Worm (Caenorhabditis elegans) whole organism, L2 larva: ENCODE measurements around the gene F36D4.4.
"Not testable (repeated sequence)": the region's sequence is repeated elsewhere in the genome, so short reads cannot be mapped to it uniquely, and the experiment has no call there.

ENCODE experiments used
- C34F6.9 ChIP-seq: fragments of 150-350 bp; optimal IDR thresholded peaks from 2 replicates; lab custom pipeline; 2014; ENCODE audit warnings: missing biosample characterization, missing genetic modification characterization
- R02D3.7 ChIP-seq: fragments of 150-350 bp; optimal IDR thresholded peaks from 2 replicates; lab custom pipeline; 2014; ENCODE audit warnings: missing biosample characterization, missing genetic modification characterization
- ZK546.5 ChIP-seq: sonication (generic microtip); optimal IDR thresholded peaks from 2 replicates; lab custom pipeline; 2017; ENCODE audit warnings: missing biosample characterization, missing genetic modification characterization
- ama-1 ChIP-seq: fragments of 150-350 bp; optimal IDR thresholded peaks from 2 replicates; lab custom pipeline; 2018; ENCODE audit warnings: inconsistent platforms
- blmp-1 ChIP-seq: sonication (generic microtip); optimal IDR thresholded peaks from 2 replicates; lab custom pipeline; 2017; ENCODE audit warnings: missing genetic modification characterization, mild to moderate bottlenecking, missing compliant biosample characterization, antibody characterized with exemption, moderate library complexity; ENCODE audit not compliant: insufficient read depth
- ceh-16 ChIP-seq: fragments of 150-350 bp; optimal IDR thresholded peaks from 2 replicates; lab custom pipeline; 2014; ENCODE audit warnings: missing biosample characterization, missing genetic modification characterization
- crh-2 ChIP-seq: sonication (generic microtip); optimal IDR thresholded peaks from 2 replicates; lab custom pipeline; 2017; ENCODE audit warnings: missing biosample characterization, missing genetic modification characterization
- egl-27 ChIP-seq: sonication (generic microtip); optimal IDR thresholded peaks from 3 replicates; lab custom pipeline; 2017; ENCODE audit warnings: missing biosample characterization, missing genetic modification reagents, missing genetic modification characterization
- elt-3 ChIP-seq: sonication (generic microtip); optimal IDR thresholded peaks from 2 replicates; lab custom pipeline; 2017; ENCODE audit warnings: missing biosample characterization, missing genetic modification characterization
- fos-1 ChIP-seq: fragments of 150-350 bp; optimal IDR thresholded peaks from 2 replicates; lab custom pipeline; 2014; ENCODE audit warnings: missing biosample characterization, missing genetic modification characterization
- lin-11 ChIP-seq: fragments of 150-350 bp; sonication (generic microtip); optimal IDR thresholded peaks from 2 replicates; lab custom pipeline; 2014; ENCODE audit warnings: missing biosample characterization, missing genetic modification characterization, inconsistent platforms, mixed read lengths
- lin-39 ChIP-seq: fragments of 150-350 bp; optimal IDR thresholded peaks from 2 replicates; lab custom pipeline; 2014; ENCODE audit warnings: missing biosample characterization, missing genetic modification reagents, missing genetic modification characterization
- mab-5 ChIP-seq: fragments of 150-350 bp; optimal IDR thresholded peaks from 2 replicates; lab custom pipeline; 2014; ENCODE audit warnings: missing biosample characterization, missing genetic modification characterization
- mdl-1 ChIP-seq, 2 experiments: fragments of 150-350 bp in 1 of 2; sonication (generic microtip) in 1 of 2; optimal IDR thresholded peaks; 2 replicates each; lab custom pipeline; 2017; ENCODE audit warnings: missing biosample characterization in 2 of 2, missing genetic modification characterization in 2 of 2
- nhr-10 ChIP-seq: sonication (generic microtip); optimal IDR thresholded peaks from 2 replicates; lab custom pipeline; 2017; ENCODE audit warnings: missing biosample characterization, missing genetic modification characterization
- nhr-12 ChIP-seq: fragments of 150-350 bp; optimal IDR thresholded peaks from 2 replicates; lab custom pipeline; 2014; ENCODE audit warnings: missing biosample characterization, missing genetic modification characterization
- nhr-129 ChIP-seq: fragments of 150-350 bp; optimal IDR thresholded peaks from 2 replicates; lab custom pipeline; 2014; ENCODE audit warnings: missing biosample characterization, missing genetic modification characterization
- nhr-21 ChIP-seq: fragments of 150-350 bp; optimal IDR thresholded peaks from 2 replicates; lab custom pipeline; 2014; ENCODE audit warnings: missing biosample characterization, missing genetic modification characterization
- nhr-23 ChIP-seq: fragments of 150-350 bp; optimal IDR thresholded peaks from 2 replicates; lab custom pipeline; 2014; ENCODE audit warnings: missing biosample characterization, missing genetic modification reagents, missing genetic modification characterization
- nhr-25 ChIP-seq: fragments of 150-350 bp; sonication (generic microtip); optimal IDR thresholded peaks from 3 replicates; lab custom pipeline; 2014; ENCODE audit warnings: missing biosample characterization, missing genetic modification characterization
- nhr-6 ChIP-seq: fragments of 150-350 bp; optimal IDR thresholded peaks from 2 replicates; lab custom pipeline; 2014; ENCODE audit warnings: missing biosample characterization, missing genetic modification characterization
- nhr-77 ChIP-seq: fragments of 150-350 bp; optimal IDR thresholded peaks from 2 replicates; lab custom pipeline; 2014; ENCODE audit warnings: missing biosample characterization, missing genetic modification characterization
- skn-1 ChIP-seq: sonication (generic microtip); optimal IDR thresholded peaks from 2 replicates; lab custom pipeline; 2017; ENCODE audit warnings: missing biosample characterization, missing genetic modification characterization
- sma-3 ChIP-seq: sonication (generic microtip); optimal IDR thresholded peaks from 2 replicates; lab custom pipeline; 2016; ENCODE audit warnings: missing genetic modification reagents, missing genetic modification characterization, missing compliant biosample characterization
- sma-9 ChIP-seq, 2 experiments: fragments of 150-350 bp in 1 of 2; sonication (generic microtip) in 1 of 2; optimal IDR thresholded peaks; 2 replicates each; lab custom pipeline; 2014 to 2016; ENCODE audit warnings: missing genetic modification characterization in 2 of 2, mild to moderate bottlenecking in 1 of 2, missing biosample characterization in 1 of 2, missing compliant biosample characterization in 1 of 2, missing genetic modification reagents in 1 of 2, moderate library complexity in 1 of 2
- unc-39 ChIP-seq: fragments of 150-350 bp; optimal IDR thresholded peaks from 2 replicates; lab custom pipeline; 2014; ENCODE audit warnings: missing biosample characterization, missing genetic modification characterization
- unc-55 ChIP-seq: fragments of 150-350 bp; sonication (generic microtip); optimal IDR thresholded peaks from 3 replicates; lab custom pipeline; 2014; ENCODE audit warnings: missing biosample characterization, missing genetic modification reagents, missing genetic modification characterization
- ztf-1 ChIP-seq: fragments of 200-800 bp; sonication (Bioruptor generic); conservative IDR thresholded peaks from 2 replicates; pipeline ENCODE4 v1.3.6; 2022; ENCODE audit warnings: missing genetic modification characterization, missing compliant biosample characterization
- ztf-11 ChIP-seq: sonication (generic microtip); optimal IDR thresholded peaks from 2 replicates; lab custom pipeline; 2017; ENCODE audit warnings: missing biosample characterization, missing genetic modification characterization
- ztf-4 ChIP-seq: fragments of 150-350 bp; optimal IDR thresholded peaks from 2 replicates; lab custom pipeline; 2014; ENCODE audit warnings: missing biosample characterization, missing genetic modification characterization

F36D4.4 gene

ce11 chrV:9381846-9382363 is 32.5 kb downstream of the F36D4.4 start, which contains the start of gene E02C12.12:
Gene E02C12.12, minus strand, starts transcription at chrV:9382313.
- TF ChIP-seq sma-9 (GFP tag; optimal IDR thresholded peaks at IDR 0.05; lab: Kevin White, UChicago) (no peak), sma-9 (tag; optimal IDR thresholded peaks at IDR 0.05; lab: Kevin White, UChicago) (no peak), ceh-16 (tag; lab: Kevin White, UChicago) (no peak)

ce11 chrV:9379808-9380207 is 34.6 kb downstream of the F36D4.4 start, which contains the start of gene E02C12.11:
Gene E02C12.11, minus strand, starts transcription at chrV:9379908.
- not testable (repeated sequence) for TF ChIP-seq unc-55 (GFP tag; lab: Kevin White, UChicago); mdl-1 (tag; optimal IDR thresholded peaks at IDR 0.05; lab: Kevin White, UChicago); nhr-21
- TF ChIP-seq, all 48 proteins: peak for 0; not testable (repeated sequence) for 48

ce11 chrV:9378335-9378734 is 36.1 kb downstream of the F36D4.4 start, which contains the start of gene E02C12.10:
Gene E02C12.10, minus strand, starts transcription at chrV:9378409.
- TF ChIP-seq R02D3.7 (tag; lab: Kevin White, UChicago): no peak
- no peak for TF ChIP-seq nhr-12 (tag; lab: Kevin White, UChicago)
- no peak for TF ChIP-seq C34F6.9 (tag; lab: Kevin White, UChicago)
- no peak for TF ChIP-seq unc-55 (GFP tag; lab: Kevin White, UChicago)
- TF ChIP-seq lin-39 (tag; lab: Kevin White, UChicago): no peak
- TF ChIP-seq nhr-25 (tag; lab: Kevin White, UChicago): no peak
- TF ChIP-seq mdl-1 (tag; optimal IDR thresholded peaks at IDR 0.05; lab: Kevin White, UChicago): no peak
- TF ChIP-seq nhr-6: no peak
- TF ChIP-seq ama-1 (lab: Kevin White, UChicago): no peak
- no peak for TF ChIP-seq crh-2 (tag; lab: Kevin White, UChicago)
- no peak for TF ChIP-seq unc-39 (tag; lab: Kevin White, UChicago)
- no peak for TF ChIP-seq mab-5 (tag; lab: Kevin White, UChicago)
- TF ChIP-seq nhr-23 (tag; lab: Kevin White, UChicago): no peak
- TF ChIP-seq blmp-1 (tag; lab: Kevin White, UChicago): no peak
- no peak for TF ChIP-seq sma-3 (GFP tag; lab: Kevin White, UChicago)
- TF ChIP-seq ztf-1: no peak
- TF ChIP-seq egl-27 (tag; lab: Kevin White, UChicago): no peak

ce11 chrV:9376417-9376816 is 38.0 kb downstream of the F36D4.4 start, which contains the start of gene E02C12.19:
Gene E02C12.19, minus strand, starts transcription at chrV:9376517.
- TF ChIP-seq ztf-4 (tag; lab: Kevin White, UChicago): no peak
- no peak for TF ChIP-seq ama-1 (lab: Kevin White, UChicago)
- TF ChIP-seq skn-1: no peak
- TF ChIP-seq nhr-10 (tag; lab: Kevin White, UChicago): no peak
- TF ChIP-seq ztf-11: no peak
- TF ChIP-seq ceh-16 (tag; lab: Kevin White, UChicago): no peak
- TF ChIP-seq lin-11 (tag; lab: Kevin White, UChicago): no peak
- no peak for TF ChIP-seq elt-3 (tag; lab: Kevin White, UChicago)
- no peak for TF ChIP-seq sma-9 (GFP tag; optimal IDR thresholded peaks at IDR 0.05; lab: Kevin White, UChicago)
- no peak for TF ChIP-seq sma-9 (tag; optimal IDR thresholded peaks at IDR 0.05; lab: Kevin White, UChicago)
- no peak for TF ChIP-seq mab-5 (tag; lab: Kevin White, UChicago)
- no peak for TF ChIP-seq fos-1 (tag; lab: Kevin White, UChicago)
- no peak for TF ChIP-seq blmp-1 (tag; lab: Kevin White, UChicago)

- no peak for TF ChIP-seq nhr-129 (tag; lab: Kevin White, UChicago)
These were observed 39.0 kb downstream of the F36D4.4 start, which contains the start of gene E02C12.9 for ce11 chrV:9375378-9375777. Gene E02C12.9, minus strand, starts transcription at chrV:9375478.

- TF ChIP-seq nhr-129 (tag; lab: Kevin White, UChicago) (peak; percentile 24), fos-1 (tag; lab: Kevin White, UChicago) (peak; percentile 93), crh-2 (tag; lab: Kevin White, UChicago) (peak; percentile 24), nhr-77 (tag; lab: Kevin White, UChicago) (no peak), elt-3 (tag; lab: Kevin White, UChicago) (no peak), ZK546.5 (tag; lab: Kevin White, UChicago) (no peak), sma-9 (GFP tag; optimal IDR thresholded peaks at IDR 0.05; lab: Kevin White, UChicago) (peak; percentile 16), sma-9 (tag; optimal IDR thresholded peaks at IDR 0.05; lab: Kevin White, UChicago) (no peak)
- TF ChIP-seq, all 48 proteins: peak for 4
These were observed 40.9 kb downstream of the F36D4.4 start, which contains the start of gene E02C12.8 for ce11 chrV:9373473-9373872. Gene E02C12.8, minus strand, starts transcription at chrV:9373613.
